Worm (Caenorhabditis elegans) whole organism, early embryonic: ENCODE results near the gene rpl-20.

Experiments
- ama-1 ChIP-seq: fragments of 150-350 bp; optimal IDR thresholded peaks from 2 replicates; lab custom pipeline; 2014
- flt-1 ChIP-seq: fragments of 200-800 bp; sonication (Bioruptor generic); IDR thresholded peaks from 2 replicates; pipeline ENCODE4 v1.3.6; 2022; ENCODE audit warnings: missing genetic modification characterization, missing compliant biosample characterization
- hmbx-1 ChIP-seq: sonication (generic microtip); optimal IDR thresholded peaks from 2 replicates; lab custom pipeline; 2016; ENCODE audit warnings: mild to moderate bottlenecking, missing genetic modification characterization, missing compliant biosample characterization
- tbx-37 ChIP-seq: fragments of 200-800 bp; sonication (Bioruptor generic); conservative IDR thresholded peaks from 2 replicates; pipeline ENCODE4 v1.3.6; 2022; ENCODE audit warnings: missing genetic modification reagents, missing genetic modification characterization, missing compliant biosample characterization

ce11 chrIV:4737258-4737657 lies 12.3 kb downstream of the rpl-20 start, which contains the start of gene fbxb-78:
- TF ChIP-seq tbx-37 (no peak), ama-1 (lab: Kevin White, UChicago) (no peak), hmbx-1 (tag; lab: Kevin White, UChicago) (no peak), flt-1 (no peak)
